Worm (Caenorhabditis elegans): ENCODE results near the gene cyn-11.

Gene cyn-11

ce11 chrII:8740326-8740949 is 24.4 kb upstream of the cyn-11 start:
- peak; percentile 90 for TF ChIP-seq nhr-80 (tag; optimal IDR thresholded peaks at IDR 0.05)
- TF ChIP-seq sea-2 (GFP tag; IDR thresholded peaks at IDR 0.05) = no peak
- TF ChIP-seq dox-1 (GFP tag; IDR thresholded peaks at IDR 0.05) = peak; percentile 48; the same call in 1 of the 2 replicates
- TF ChIP-seq hrde-1 (tag; optimal IDR thresholded peaks at IDR 0.05; ENCODE audit: borderline replicate concordance) = no peak
- TF ChIP-seq bed-2 (GFP tag; IDR thresholded peaks at IDR 0.05) = no peak
- peak; percentile 70 for TF ChIP-seq somi-1 (GFP tag; optimal IDR thresholded peaks at IDR 0.05)
- TF ChIP-seq egl-44 (GFP tag; IDR thresholded peaks at IDR 0.05) = peak; percentile 60; the same call in 1 of the 2 replicates
- peak; percentile 73 for TF ChIP-seq ztf-26 (tag; optimal IDR thresholded peaks at IDR 0.05)
- TF ChIP-seq aptf-2 (GFP tag; conservative IDR thresholded peaks at IDR 0.05) = no peak
- TF ChIP-seq mcd-1 (GFP tag; IDR thresholded peaks at IDR 0.05) = peak; percentile 11; the same call in 1 of the 2 replicates
- no peak for TF ChIP-seq rcor-1 (GFP tag; IDR thresholded peaks at IDR 0.05)
- TF ChIP-seq nhr-90 (tag; optimal IDR thresholded peaks at IDR 0.05) = peak; percentile 10
- no peak for TF ChIP-seq egrh-3 (GFP tag; IDR thresholded peaks at IDR 0.05)
- TF ChIP-seq ZK185.1 (tag; optimal IDR thresholded peaks at IDR 0.05; ENCODE audit: poor library complexity, severe bottlenecking) = no peak
- no peak for TF ChIP-seq hlh-26 (GFP tag; conservative IDR thresholded peaks at IDR 0.05)
- TF ChIP-seq let-526 (GFP tag; IDR thresholded peaks at IDR 0.05) = 0 out of 2 replicates have a peak, but pooled peaks have one; percentile 21
- peak; percentile 21; the same call in 1 of the 2 replicates for TF ChIP-seq nfyb-1 (GFP tag; IDR thresholded peaks at IDR 0.05)
- TF ChIP-seq tbp1 (GFP tag; optimal IDR thresholded peaks at IDR 0.05) = peak; percentile 14
- TF ChIP-seq madf-3 (GFP tag; IDR thresholded peaks at IDR 0.05) = no peak
- TF ChIP-seq ztf-22 (GFP tag; optimal IDR thresholded peaks at IDR 0.05) = peak; percentile 50
- peak; percentile 58 for TF ChIP-seq B0336.3 (GFP tag; IDR thresholded peaks at IDR 0.05)
- TF ChIP-seq lin-40 (tag; optimal IDR thresholded peaks at IDR 0.05) = peak; percentile 72
- TF ChIP-seq madf-10 (tag; optimal IDR thresholded peaks at IDR 0.05) = peak; percentile 5
- peak; percentile 28 for TF ChIP-seq tlf-1 (GFP tag; optimal IDR thresholded peaks at IDR 0.05)
- TF ChIP-seq lsy-27 (tag; optimal IDR thresholded peaks at IDR 0.05; ENCODE audit: borderline replicate concordance, insufficient read depth) = no peak
- peak in 1 of 2 experiments; percentile 3 for TF ChIP-seq let-607 (tag; optimal IDR thresholded peaks at IDR 0.05)
- peak; percentile 78 for TF ChIP-seq atf-7 (tag; optimal IDR thresholded peaks at IDR 0.05)
- no peak for TF ChIP-seq F49E8.2 (tag; optimal IDR thresholded peaks at IDR 0.05; ENCODE audit: insufficient read depth)
- TF ChIP-seq F57A8.1 (GFP tag; optimal IDR thresholded peaks at IDR 0.05) = no peak
- no peak for TF ChIP-seq unc-62 (GFP tag; optimal IDR thresholded peaks at IDR 0.05)
- no peak for TF ChIP-seq rec-8 (tag; optimal IDR thresholded peaks at IDR 0.05)
- no peak for TF ChIP-seq nfya-1 (tag; optimal IDR thresholded peaks at IDR 0.05; ENCODE audit: borderline replicate concordance, insufficient read depth)
- no peak for TF ChIP-seq mel-28 (tag; optimal IDR thresholded peaks at IDR 0.05; ENCODE audit: borderline replicate concordance)
- no peak for TF ChIP-seq B0035.1 (tag; optimal IDR thresholded peaks at IDR 0.05)
- no peak for TF ChIP-seq C17E4.6 (GFP tag; IDR thresholded peaks at IDR 0.05)
- TF ChIP-seq xnd-1 (tag; optimal IDR thresholded peaks at IDR 0.05) = no peak
- no peak for TF ChIP-seq pbrm-1 (GFP tag; IDR thresholded peaks at IDR 0.05)
- no peak for TF ChIP-seq cebp-1 (GFP tag; IDR thresholded peaks at IDR 0.05)
- peak; percentile 36 for TF ChIP-seq cebp-1 (tag; optimal IDR thresholded peaks at IDR 0.05)
